Worm (Caenorhabditis elegans) whole organism, late embryonic: Measurements from ENCODE around the gene cec-1.

Source experiments
- C08G9.2 ChIP-seq: sonication (generic microtip); optimal IDR thresholded peaks from 2 replicates; lab custom pipeline; 2016; ENCODE audit warnings: mild to moderate bottlenecking, missing genetic modification characterization, moderate library complexity, missing compliant biosample characterization
- C38D4.7 ChIP-seq: fragments of 200-800 bp; sonication (Bioruptor generic); optimal IDR thresholded peaks from 2 replicates; lab custom pipeline; 2018; ENCODE audit warnings: mild to moderate bottlenecking, missing genetic modification characterization, moderate library complexity, missing compliant biosample characterization
- K09A11.1 ChIP-seq: sonication (generic microtip); optimal IDR thresholded peaks from 2 replicates; lab custom pipeline; 2017; ENCODE audit warnings: antibody characterized with exemption, mild to moderate bottlenecking, missing genetic modification characterization, missing compliant biosample characterization; ENCODE audit not compliant: insufficient read depth
- Y22D7AL.16 ChIP-seq: sonication (generic microtip); optimal IDR thresholded peaks from 2 replicates; lab custom pipeline; 2016; ENCODE audit warnings: missing genetic modification characterization, missing compliant biosample characterization
- ahr-1 ChIP-seq: sonication (generic microtip); optimal IDR thresholded peaks from 2 replicates; lab custom pipeline; 2016; ENCODE audit warnings: missing genetic modification characterization, missing compliant biosample characterization
- ama-1 ChIP-seq: fragments of 150-350 bp; optimal IDR thresholded peaks from 2 replicates; lab custom pipeline; 2014
- ceh-14 ChIP-seq: sonication (generic microtip); optimal IDR thresholded peaks from 2 replicates; lab custom pipeline; 2016; ENCODE audit warnings: missing genotype, missing genetic modification characterization, missing compliant biosample characterization
- ceh-19 ChIP-seq: fragments of 200-800 bp; sonication (Bioruptor generic); optimal IDR thresholded peaks from 2 replicates; lab custom pipeline; 2018; ENCODE audit warnings: mild to moderate bottlenecking, missing genetic modification characterization, missing compliant biosample characterization
- ceh-2 ChIP-seq: sonication (generic microtip); optimal IDR thresholded peaks from 2 replicates; lab custom pipeline; 2016; ENCODE audit warnings: missing genotype, missing genetic modification characterization, missing compliant biosample characterization
- ceh-24 ChIP-seq: sonication (generic microtip); optimal IDR thresholded peaks from 2 replicates; lab custom pipeline; 2016; ENCODE audit warnings: mild to moderate bottlenecking, missing genetic modification characterization, missing compliant biosample characterization
- ceh-31 ChIP-seq: sonication (generic microtip); optimal IDR thresholded peaks from 2 replicates; lab custom pipeline; 2016; ENCODE audit warnings: missing genetic modification characterization, missing compliant biosample characterization
- ceh-34 ChIP-seq: sonication (generic microtip); optimal IDR thresholded peaks from 2 replicates; lab custom pipeline; 2016; ENCODE audit warnings: mild to moderate bottlenecking, missing genetic modification characterization, missing compliant biosample characterization
- ceh-48 ChIP-seq: sonication (generic microtip); optimal IDR thresholded peaks from 2 replicates; lab custom pipeline; 2016; ENCODE audit warnings: missing genetic modification characterization, inconsistent platforms, missing compliant biosample characterization
- ceh-6 ChIP-seq: fragments of 200-800 bp; sonication (Bioruptor generic); optimal IDR thresholded peaks from 2 replicates; lab custom pipeline; 2018; ENCODE audit warnings: mild to moderate bottlenecking, missing genetic modification characterization, missing compliant biosample characterization
- ceh-9 ChIP-seq: sonication (generic microtip); optimal IDR thresholded peaks from 2 replicates; lab custom pipeline; 2016; ENCODE audit warnings: mild to moderate bottlenecking, missing genetic modification characterization, inconsistent platforms, missing compliant biosample characterization
- dmd-4 ChIP-seq: sonication (generic microtip); optimal IDR thresholded peaks from 2 replicates; lab custom pipeline; 2016; ENCODE audit warnings: borderline replicate concordance, missing genetic modification characterization, missing compliant biosample characterization
- dve-1 ChIP-seq: sonication (generic microtip); optimal IDR thresholded peaks from 2 replicates; lab custom pipeline; 2017; ENCODE audit warnings: antibody characterized with exemption, mild to moderate bottlenecking, missing genetic modification characterization, missing compliant biosample characterization
- elt-4 ChIP-seq: sonication (generic microtip); optimal IDR thresholded peaks from 2 replicates; lab custom pipeline; 2016; ENCODE audit warnings: missing genetic modification characterization, missing compliant biosample characterization
- ets-4 ChIP-seq: sonication (generic microtip); optimal IDR thresholded peaks from 2 replicates; lab custom pipeline; 2016; ENCODE audit warnings: missing genetic modification characterization, missing compliant biosample characterization
- fkh-10 ChIP-seq: fragments of 150-350 bp; optimal IDR thresholded peaks from 2 replicates; lab custom pipeline; 2014; ENCODE audit warnings: missing biosample characterization, missing genetic modification reagents, missing genetic modification characterization
- fkh-6 ChIP-seq: sonication (generic microtip); optimal IDR thresholded peaks from 2 replicates; lab custom pipeline; 2016; ENCODE audit warnings: missing genetic modification characterization, missing compliant biosample characterization
- hlh-13 ChIP-seq: fragments of 200-800 bp; sonication (Bioruptor generic); optimal IDR thresholded peaks from 2 replicates; lab custom pipeline; 2018; ENCODE audit warnings: mild to moderate bottlenecking, missing genetic modification characterization, missing compliant biosample characterization
- hlh-15 ChIP-seq: sonication (generic microtip); optimal IDR thresholded peaks from 2 replicates; lab custom pipeline; 2016; ENCODE audit warnings: missing genetic modification characterization, missing compliant biosample characterization
- hlh-30 ChIP-seq: sonication (generic microtip); optimal IDR thresholded peaks from 2 replicates; lab custom pipeline; 2017; ENCODE audit warnings: antibody characterized with exemption, missing genetic modification characterization, missing compliant biosample characterization; ENCODE audit not compliant: insufficient read depth
- hlh-6 ChIP-seq: sonication (generic microtip); optimal IDR thresholded peaks from 2 replicates; lab custom pipeline; 2016; ENCODE audit warnings: missing genotype, missing genetic modification characterization, missing compliant biosample characterization
- lin-11 ChIP-seq: fragments of 200-800 bp; sonication (Bioruptor generic); optimal IDR thresholded peaks from 2 replicates; lab custom pipeline; 2018; ENCODE audit warnings: mild to moderate bottlenecking, missing genetic modification characterization, missing compliant biosample characterization
- mec-3 ChIP-seq: sonication (generic microtip); optimal IDR thresholded peaks from 2 replicates; lab custom pipeline; 2016; ENCODE audit warnings: borderline replicate concordance, missing genetic modification characterization, missing compliant biosample characterization
- nfya-1 ChIP-seq: sonication (generic microtip); optimal IDR thresholded peaks from 2 replicates; lab custom pipeline; 2017; ENCODE audit warnings: missing genetic modification characterization, mild to moderate bottlenecking, missing compliant biosample characterization, antibody characterized with exemption, moderate library complexity
- nhr-11 ChIP-seq: fragments of 150-350 bp; optimal IDR thresholded peaks from 2 replicates; lab custom pipeline; 2014; ENCODE audit warnings: missing biosample characterization, missing genetic modification characterization
- nhr-232 ChIP-seq: sonication (generic microtip); optimal IDR thresholded peaks from 2 replicates; lab custom pipeline; 2016; ENCODE audit warnings: missing genetic modification characterization, missing compliant biosample characterization
- npax-4 ChIP-seq: sonication (generic microtip); optimal IDR thresholded peaks from 2 replicates; lab custom pipeline; 2016; ENCODE audit warnings: missing genetic modification characterization, missing compliant biosample characterization
- pag-3 ChIP-seq: sonication (generic microtip); optimal IDR thresholded peaks from 2 replicates; lab custom pipeline; 2016; ENCODE audit warnings: missing compliant biosample characterization, missing genetic modification characterization, borderline replicate concordance
- pat-9 ChIP-seq: fragments of 200-800 bp; sonication (Bioruptor generic); optimal IDR thresholded peaks from 2 replicates; lab custom pipeline; 2018; ENCODE audit warnings: mild to moderate bottlenecking, missing genetic modification characterization, moderate library complexity, missing compliant biosample characterization
- pha-2 ChIP-seq: sonication (generic microtip); optimal IDR thresholded peaks from 2 replicates; lab custom pipeline; 2017; ENCODE audit warnings: mild to moderate bottlenecking, missing genetic modification characterization, missing compliant biosample characterization
- pha-4 ChIP-seq: fragments of 150-350 bp; optimal IDR thresholded peaks from 2 replicates; lab custom pipeline; 2018; ENCODE audit warnings: missing biosample characterization, missing genetic modification reagents, missing genetic modification characterization
- pqm-1 ChIP-seq: sonication (generic microtip); optimal IDR thresholded peaks from 2 replicates; lab custom pipeline; 2016; ENCODE audit warnings: missing genetic modification characterization, missing compliant biosample characterization
- sdc-2 ChIP-seq: sonication (generic microtip); optimal IDR thresholded peaks from 2 replicates; lab custom pipeline; 2016; ENCODE audit warnings: missing genotype, missing genetic modification characterization, missing compliant biosample characterization
- sox-2 ChIP-seq: fragments of 200-800 bp; sonication (Bioruptor generic); IDR thresholded peaks from 2 replicates; pipeline ENCODE4 v1.3.6; 2022; ENCODE audit warnings: missing genetic modification reagents, missing genetic modification characterization, missing compliant biosample characterization
- sox-4 ChIP-seq: sonication (generic microtip); optimal IDR thresholded peaks from 2 replicates; lab custom pipeline; 2017; ENCODE audit warnings: mild to moderate bottlenecking, missing genetic modification characterization, inconsistent platforms, missing compliant biosample characterization
- ttx-3 ChIP-seq: sonication (generic microtip); optimal IDR thresholded peaks from 2 replicates; lab custom pipeline; 2016; ENCODE audit warnings: missing genetic modification reagents, missing genetic modification characterization, missing compliant biosample characterization
- unc-55 ChIP-seq: sonication (generic microtip); optimal IDR thresholded peaks from 2 replicates; lab custom pipeline; 2017; ENCODE audit warnings: missing biosample characterization, missing genetic modification reagents, missing genetic modification characterization
- unc-86 ChIP-seq: sonication (generic microtip); optimal IDR thresholded peaks from 2 replicates; lab custom pipeline; 2016; ENCODE audit warnings: missing genetic modification characterization, missing compliant biosample characterization
- zip-5 ChIP-seq: sonication (generic microtip); optimal IDR thresholded peaks from 2 replicates; lab custom pipeline; 2016; ENCODE audit warnings: missing genetic modification characterization, missing compliant biosample characterization

Gene cec-1

ce11 chrIII:8457605-8458004, 31.5 kb downstream of the cec-1 start:
- TF ChIP-seq C38D4.7 (GFP tag; lab: Kevin White, UChicago) (no peak), nhr-11 (tag; lab: Kevin White, UChicago) (no peak), nhr-232 (tag; lab: Kevin White, UChicago) (no peak), hlh-15 (tag; lab: Kevin White, UChicago) (no peak), ceh-24 (tag; lab: Kevin White, UChicago) (no peak), dmd-4 (no peak), hlh-30 (tag; lab: Kevin White, UChicago) (no peak), hlh-6 (tag; lab: Kevin White, UChicago) (no peak), zip-5 (tag; lab: Kevin White, UChicago) (no peak), mec-3 (tag; lab: Kevin White, UChicago) (no peak), elt-4 (no peak), fkh-6 (tag; lab: Kevin White, UChicago) (no peak), ahr-1 (no peak), fkh-10 (GFP tag; lab: Kevin White, UChicago) (no peak), ceh-48 (no peak), ceh-19 (no peak)

ce11 chrIII:8461410-8461809, 35.3 kb downstream of the cec-1 start:
- TF ChIP-seq nfya-1 (tag; lab: Kevin White, UChicago): peak; percentile 95
- no peak for TF ChIP-seq K09A11.1 (tag; lab: Kevin White, UChicago)
- TF ChIP-seq sdc-2 (tag; lab: Kevin White, UChicago): no peak
- no peak for TF ChIP-seq ceh-2 (tag; lab: Kevin White, UChicago)
- TF ChIP-seq sox-4 (tag; lab: Kevin White, UChicago): no peak
- TF ChIP-seq lin-11 (tag; lab: Kevin White, UChicago): no peak
- no peak for TF ChIP-seq ttx-3 (tag; lab: Kevin White, UChicago)
- no peak for TF ChIP-seq npax-4 (tag; lab: Kevin White, UChicago)
- no peak for TF ChIP-seq ama-1
- TF ChIP-seq pag-3: no peak
- peak; percentile 40 for TF ChIP-seq ceh-31 (tag; lab: Kevin White, UChicago)
- TF ChIP-seq pha-4 (tag; lab: Kevin White, UChicago): no peak
- peak; percentile 8 for TF ChIP-seq unc-55
- TF ChIP-seq pqm-1 (tag; lab: Kevin White, UChicago): no peak
- no peak for TF ChIP-seq ceh-14 (tag; lab: Kevin White, UChicago)
- TF ChIP-seq ceh-34: no peak
- no peak for TF ChIP-seq hlh-30 (tag; lab: Kevin White, UChicago)

ce11 chrIII:8466735-8467134, 40.6 kb downstream of the cec-1 start, which contains the start of gene mig-39:
TSS of gene mig-39 (plus strand) at chrIII:8467035.
- no peak for TF ChIP-seq pat-9
- TF ChIP-seq ceh-48: no peak
- TF ChIP-seq ceh-6 (GFP tag; lab: Kevin White, UChicago): no peak
- no peak for TF ChIP-seq sox-2 (GFP tag; lab: Robert Waterston, UW)
- no peak for TF ChIP-seq C08G9.2 (tag; lab: Kevin White, UChicago)
- TF ChIP-seq ceh-31 (tag; lab: Kevin White, UChicago): no peak
- TF ChIP-seq ets-4 (tag; lab: Kevin White, UChicago): no peak
- TF ChIP-seq hlh-13 (GFP tag; lab: Kevin White, UChicago): no peak
- TF ChIP-seq zip-5 (tag; lab: Kevin White, UChicago): no peak
- TF ChIP-seq C38D4.7 (GFP tag; lab: Kevin White, UChicago): no peak
- no peak for TF ChIP-seq sox-4 (tag; lab: Kevin White, UChicago)

ce11 chrIII:8467520-8467919, 41.4 kb downstream of the cec-1 start:
- TF ChIP-seq ceh-14 (tag; lab: Kevin White, UChicago) (no peak), dve-1 (tag; lab: Kevin White, UChicago) (no peak), ceh-34 (no peak), pha-2 (tag; lab: Kevin White, UChicago) (no peak), nhr-11 (tag; lab: Kevin White, UChicago) (no peak), unc-86 (tag; lab: Kevin White, UChicago) (no peak), ceh-9 (tag; lab: Kevin White, UChicago) (no peak), Y22D7AL.16 (tag; lab: Kevin White, UChicago) (no peak)
